Worm (Caenorhabditis elegans) whole organism, mixed stage, embryonic: Measurements from ENCODE around the gene F13B12.7.
A peak's percentile ranks its signal among the peaks of the same experiment; 100 is the strongest.

Experiments
- M03D4.4 ChIP-seq: sonication (generic microtip); optimal IDR thresholded peaks from 2 replicates; lab custom pipeline; 2017; ENCODE audit warnings: mild to moderate bottlenecking, missing genetic modification characterization, missing compliant biosample characterization
- bed-3 ChIP-seq: fragments of 200-800 bp; sonication (Bioruptor generic); optimal IDR thresholded peaks from 3 replicates; lab custom pipeline; 2018; ENCODE audit warnings: mild to moderate bottlenecking, missing genetic modification characterization, moderate library complexity, missing compliant biosample characterization
- blmp-1 ChIP-seq: fragments of 150-350 bp; optimal IDR thresholded peaks from 2 replicates; lab custom pipeline; 2014; ENCODE audit warnings: missing biosample characterization, missing genetic modification characterization
- ceh-39 ChIP-seq: fragments of 150-350 bp; optimal IDR thresholded peaks from 2 replicates; lab custom pipeline; 2014; ENCODE audit warnings: missing biosample characterization, missing genetic modification characterization
- ceh-83 ChIP-seq: fragments of 200-800 bp; sonication (Bioruptor generic); optimal IDR thresholded peaks from 2 replicates; lab custom pipeline; 2018; ENCODE audit warnings: mild to moderate bottlenecking, missing genetic modification characterization, missing compliant biosample characterization
- ces-1 ChIP-seq: fragments of 150-350 bp; optimal IDR thresholded peaks from 2 replicates; lab custom pipeline; 2014; ENCODE audit warnings: missing biosample characterization, missing genetic modification reagents, missing genetic modification characterization
- cnd-1 ChIP-seq: fragments of 200-800 bp; sonication (Bioruptor generic); optimal IDR thresholded peaks from 2 replicates; lab custom pipeline; 2018; ENCODE audit warnings: mild to moderate bottlenecking, missing genetic modification characterization, missing compliant biosample characterization
- drap-1 ChIP-seq: fragments of 200-800 bp; sonication (Bioruptor generic); optimal IDR thresholded peaks from 3 replicates; lab custom pipeline; 2018; ENCODE audit warnings: mild to moderate bottlenecking, missing genetic modification characterization, missing compliant biosample characterization
- elt-1 ChIP-seq: sonication (generic microtip); optimal IDR thresholded peaks from 2 replicates; lab custom pipeline; 2017; ENCODE audit warnings: missing genetic modification characterization, mild to moderate bottlenecking, missing compliant biosample characterization, antibody characterized with exemption, moderate library complexity, borderline replicate concordance; ENCODE audit not compliant: insufficient read depth
- flh-1 ChIP-seq: fragments of 200-800 bp; sonication (Bioruptor generic); optimal IDR thresholded peaks from 2 replicates; lab custom pipeline; 2018; ENCODE audit warnings: mild to moderate bottlenecking, missing genetic modification characterization, moderate library complexity, missing compliant biosample characterization
- ham-2 ChIP-seq: fragments of 200-800 bp; sonication (Bioruptor generic); optimal IDR thresholded peaks from 2 replicates; lab custom pipeline; 2018; ENCODE audit warnings: mild to moderate bottlenecking, missing genetic modification characterization, missing compliant biosample characterization
- hlh-1 ChIP-seq: fragments of 150-350 bp; optimal IDR thresholded peaks from 2 replicates; lab custom pipeline; 2014; ENCODE audit warnings: missing biosample characterization, missing genetic modification reagents, missing genetic modification characterization
- lin-13 ChIP-seq: fragments of 150-350 bp; optimal IDR thresholded peaks from 2 replicates; lab custom pipeline; 2014; ENCODE audit warnings: missing biosample characterization, missing genetic modification characterization
- lin-32 ChIP-seq: fragments of 200-800 bp; sonication (Bioruptor generic); optimal IDR thresholded peaks from 2 replicates; lab custom pipeline; 2018; ENCODE audit warnings: mild to moderate bottlenecking, missing genetic modification characterization, missing compliant biosample characterization
- lsy-2 ChIP-seq: fragments of 150-350 bp; optimal IDR thresholded peaks from 2 replicates; lab custom pipeline; 2014; ENCODE audit warnings: missing biosample characterization, missing genetic modification characterization
- mab-5 ChIP-seq: fragments of 150-350 bp; optimal IDR thresholded peaks from 2 replicates; lab custom pipeline; 2014; ENCODE audit warnings: missing biosample characterization, missing genetic modification characterization
- mep-1 ChIP-seq: fragments of 150-350 bp; optimal IDR thresholded peaks from 2 replicates; lab custom pipeline; 2017; ENCODE audit warnings: missing biosample characterization, missing genetic modification reagents, missing genetic modification characterization, inconsistent platforms
- mls-2 ChIP-seq: sonication (generic microtip); optimal IDR thresholded peaks from 2 replicates; lab custom pipeline; 2016; ENCODE audit warnings: mild to moderate bottlenecking, missing genetic modification characterization, moderate library complexity, missing compliant biosample characterization
- nhr-12 ChIP-seq: fragments of 150-350 bp; optimal IDR thresholded peaks from 2 replicates; lab custom pipeline; 2014; ENCODE audit warnings: missing biosample characterization, missing genetic modification characterization
- nhr-2 ChIP-seq: fragments of 150-350 bp; optimal IDR thresholded peaks from 2 replicates; lab custom pipeline; 2014; ENCODE audit warnings: missing biosample characterization, missing genetic modification characterization
- nhr-237 ChIP-seq: fragments of 150-350 bp; optimal IDR thresholded peaks from 2 replicates; lab custom pipeline; 2014; ENCODE audit warnings: missing biosample characterization, missing genetic modification characterization
- nhr-28 ChIP-seq: fragments of 150-350 bp; optimal IDR thresholded peaks from 2 replicates; lab custom pipeline; 2014; ENCODE audit warnings: missing biosample characterization, missing genetic modification characterization
- nhr-76 ChIP-seq: sonication (generic microtip); optimal IDR thresholded peaks from 2 replicates; lab custom pipeline; 2017; ENCODE audit warnings: missing biosample characterization, missing genetic modification characterization
- pha-4 ChIP-seq: fragments of 150-350 bp; optimal IDR thresholded peaks from 2 replicates; lab custom pipeline; 2018; ENCODE audit warnings: missing biosample characterization, missing genetic modification reagents, missing genetic modification characterization
- sem-2 ChIP-seq: fragments of 200-800 bp; sonication (Bioruptor generic); optimal IDR thresholded peaks from 2 replicates; lab custom pipeline; 2018; ENCODE audit warnings: mild to moderate bottlenecking, missing genetic modification characterization, missing compliant biosample characterization
- snpc-4 ChIP-seq: fragments of 150-350 bp; optimal IDR thresholded peaks from 2 replicates; lab custom pipeline; 2014; ENCODE audit warnings: missing biosample characterization, missing genetic modification characterization
- sptf-1 ChIP-seq: sonication (generic microtip); optimal IDR thresholded peaks from 2 replicates; lab custom pipeline; 2017; ENCODE audit warnings: mild to moderate bottlenecking, missing genetic modification characterization, moderate library complexity, missing compliant biosample characterization
- tbx-8 ChIP-seq: fragments of 200-800 bp; sonication (Bioruptor generic); optimal IDR thresholded peaks from 2 replicates; lab custom pipeline; 2018; ENCODE audit warnings: mild to moderate bottlenecking, missing genetic modification characterization, moderate library complexity, missing compliant biosample characterization
- unc-120 ChIP-seq: sonication (generic microtip); optimal IDR thresholded peaks from 2 replicates; lab custom pipeline; 2017; ENCODE audit warnings: missing genetic modification characterization, missing compliant biosample characterization; ENCODE audit not compliant: poor library complexity, severe bottlenecking
- unc-62 ChIP-seq: fragments of 150-350 bp; optimal IDR thresholded peaks from 2 replicates; lab custom pipeline; 2014; ENCODE audit warnings: missing biosample characterization, missing genetic modification reagents, missing genetic modification characterization
- zip-8 ChIP-seq: fragments of 150-350 bp; optimal IDR thresholded peaks from 2 replicates; lab custom pipeline; 2014; ENCODE audit warnings: missing biosample characterization, missing genetic modification characterization
- ztf-11 ChIP-seq: fragments of 150-350 bp; optimal IDR thresholded peaks from 2 replicates; lab custom pipeline; 2014; ENCODE audit warnings: missing biosample characterization, missing genetic modification characterization

The F13B12.7 gene

DNA sequence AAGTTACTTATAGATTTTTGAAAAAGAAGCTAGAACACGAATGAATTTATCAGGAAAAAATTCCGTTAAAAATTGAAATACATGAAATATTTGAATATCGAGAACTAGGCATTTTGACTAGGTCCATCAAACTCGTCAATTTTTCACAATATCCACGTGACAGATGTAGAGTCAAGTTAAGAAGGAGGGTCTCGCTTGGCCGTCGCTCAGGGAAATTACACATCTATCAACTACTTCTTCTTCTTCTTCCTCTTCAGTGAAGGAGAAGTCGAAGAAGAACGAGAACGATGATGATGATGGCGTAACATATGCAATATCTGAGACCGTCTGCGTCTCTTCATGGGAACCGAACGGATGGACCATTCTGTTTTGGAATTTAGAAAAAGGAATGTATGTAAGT, 23.7 kb upstream of the F13B12.7 start:
- TF ChIP-seq mls-2 (tag; lab: Kevin White, UChicago), result no peak
- TF ChIP-seq nhr-28 (tag; lab: Kevin White, UChicago), result no peak
- no peak for TF ChIP-seq flh-1
- peak; percentile 75 for TF ChIP-seq unc-62 (GFP tag; lab: Kevin White, UChicago)
- no peak for TF ChIP-seq elt-1 (tag; lab: Kevin White, UChicago)
- no peak for TF ChIP-seq ham-2 (GFP tag; lab: Kevin White, UChicago)
- TF ChIP-seq pha-4 (tag; lab: Kevin White, UChicago), result no peak
- no peak for TF ChIP-seq nhr-2
- TF ChIP-seq snpc-4 (tag; lab: Kevin White, UChicago), result no peak
- peak; percentile 30 for TF ChIP-seq unc-120 (tag; lab: Kevin White, UChicago)
- no peak for TF ChIP-seq zip-8 (tag; lab: Kevin White, UChicago)
- peak; percentile 38 for TF ChIP-seq hlh-1
- no peak for TF ChIP-seq mep-1 (tag; lab: Kevin White, UChicago)
- no peak for TF ChIP-seq cnd-1 (tag; lab: Kevin White, UChicago)
- TF ChIP-seq sptf-1 (tag; lab: Kevin White, UChicago), result no peak
- no peak for TF ChIP-seq mab-5 (tag; lab: Kevin White, UChicago)
- no peak for TF ChIP-seq drap-1 (GFP tag; lab: Kevin White, UChicago)
- TF ChIP-seq lin-32 (GFP tag; lab: Kevin White, UChicago), result no peak
- TF ChIP-seq M03D4.4, result no peak
- TF ChIP-seq ceh-83 (GFP tag; lab: Kevin White, UChicago), result no peak
- no peak for TF ChIP-seq nhr-237 (tag; lab: Kevin White, UChicago)
- TF ChIP-seq tbx-8 (GFP tag; lab: Kevin White, UChicago), result no peak
- TF ChIP-seq, all 35 proteins: peak for 3

DNA sequence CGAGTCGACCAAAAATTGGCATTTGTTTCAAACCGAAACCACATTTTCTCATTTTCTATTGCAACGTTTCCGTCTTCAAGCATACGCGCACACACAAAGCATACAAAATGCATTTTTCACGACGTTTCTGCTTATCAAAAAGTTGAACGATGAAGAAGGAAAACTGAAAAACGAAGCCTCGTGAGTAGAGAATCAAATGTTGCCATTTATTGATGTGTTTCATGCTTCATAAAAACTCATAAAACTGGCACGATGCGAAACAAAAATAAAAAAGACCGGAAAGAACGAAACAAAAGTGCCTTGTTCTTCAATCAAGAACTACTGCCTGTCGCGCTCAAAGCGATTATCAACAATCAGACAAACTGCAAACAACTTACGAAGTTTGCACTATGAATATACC, 23.2 kb upstream of the F13B12.7 start:
- TF ChIP-seq unc-120 (tag; lab: Kevin White, UChicago) (no peak), mls-2 (tag; lab: Kevin White, UChicago) (no peak), snpc-4 (tag; lab: Kevin White, UChicago) (no peak), bed-3 (no peak)

DNA sequence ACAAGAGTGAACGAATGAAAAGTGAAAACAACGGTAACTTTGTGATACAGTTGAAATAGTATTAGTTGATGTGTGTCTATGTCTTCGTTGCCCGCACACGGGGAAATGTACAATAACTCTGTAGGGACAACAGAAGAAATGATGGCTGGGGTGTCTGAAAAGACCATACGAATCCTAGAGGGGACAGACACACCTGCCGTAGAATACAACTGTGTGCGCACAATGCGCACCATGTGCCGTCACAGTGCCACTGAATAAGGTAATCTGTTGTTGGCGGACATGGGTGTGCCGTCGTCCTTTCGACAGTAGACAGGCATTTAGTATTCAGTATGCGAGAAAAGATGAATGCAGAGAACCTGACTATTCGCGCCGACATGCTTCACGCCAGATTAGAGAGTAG, 22.4 kb upstream of the F13B12.7 start:
- TF ChIP-seq ham-2 (GFP tag; lab: Kevin White, UChicago), result peak; percentile 2
- TF ChIP-seq pha-4 (tag; lab: Kevin White, UChicago), result peak; percentile 61
- no peak for TF ChIP-seq elt-1 (tag; lab: Kevin White, UChicago)
- peak; percentile 57 for TF ChIP-seq lin-32 (GFP tag; lab: Kevin White, UChicago)
- TF ChIP-seq cnd-1 (tag; lab: Kevin White, UChicago), result peak; percentile 35
- no peak for TF ChIP-seq blmp-1
- TF ChIP-seq, all 35 proteins: peak for 4

DNA sequence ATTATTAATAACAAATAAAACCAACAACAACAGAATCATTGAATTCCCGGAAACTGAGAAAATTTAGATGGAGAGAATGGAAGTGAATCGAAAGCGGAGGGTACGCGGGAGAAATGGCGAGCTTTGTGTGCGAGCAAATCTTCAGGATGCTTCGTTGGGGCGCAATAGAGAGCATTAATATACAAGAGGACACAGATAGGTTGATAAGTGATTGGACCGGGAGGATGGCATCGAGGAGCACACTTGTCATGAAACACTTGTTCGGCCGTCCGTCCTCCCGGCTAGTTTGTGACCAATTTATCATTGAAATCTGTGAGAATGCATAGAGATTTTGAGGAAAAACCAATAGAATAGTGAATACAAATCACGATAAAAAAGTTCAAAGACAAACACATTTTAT, 21.4 kb upstream of the F13B12.7 start:
- no peak for TF ChIP-seq ztf-11 (tag; lab: Kevin White, UChicago)
- TF ChIP-seq unc-120 (tag; lab: Kevin White, UChicago), result peak; percentile 51
- TF ChIP-seq bed-3, result no peak
- TF ChIP-seq hlh-1, result peak; percentile 64
- no peak for TF ChIP-seq elt-1 (tag; lab: Kevin White, UChicago)

DNA sequence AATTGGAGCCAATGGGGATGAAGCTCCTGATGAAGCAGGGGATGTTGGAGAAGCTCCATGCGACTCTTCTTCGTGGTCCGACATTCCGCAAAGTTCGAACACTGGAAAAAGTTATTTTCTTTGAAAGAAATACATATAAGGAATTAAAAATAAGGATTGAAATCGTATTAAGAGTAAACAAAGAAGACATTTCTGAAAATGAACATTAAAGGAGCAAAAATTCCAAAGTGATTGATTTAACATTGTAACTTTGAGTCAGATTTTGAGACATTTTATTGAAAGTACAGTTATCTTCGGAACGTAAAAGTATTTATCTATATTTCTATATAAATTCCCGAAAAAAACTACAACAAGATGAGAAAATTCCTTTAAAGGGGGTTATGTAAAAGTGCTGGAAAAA, 19.1 kb upstream of the F13B12.7 start, which contains the start of gene F13B12.1:
Gene F13B12.1 (minus strand): TSS at position 101 of the 400 bp plus-strand sequence.
- TF ChIP-seq unc-120 (tag; lab: Kevin White, UChicago) (no peak), ceh-39 (no peak), tbx-8 (GFP tag; lab: Kevin White, UChicago) (no peak), lin-13 (tag; lab: Kevin White, UChicago) (no peak), nhr-12 (no peak), lsy-2 (no peak), hlh-1 (no peak), zip-8 (tag; lab: Kevin White, UChicago) (no peak), bed-3 (no peak), M03D4.4 (no peak), cnd-1 (tag; lab: Kevin White, UChicago) (no peak), ces-1 (GFP tag; lab: Kevin White, UChicago) (no peak), nhr-76 (tag; lab: Kevin White, UChicago) (no peak), unc-62 (GFP tag; lab: Kevin White, UChicago) (no peak), blmp-1 (no peak), sptf-1 (tag; lab: Kevin White, UChicago) (no peak), sem-2 (GFP tag; lab: Kevin White, UChicago) (no peak), lin-32 (GFP tag; lab: Kevin White, UChicago) (no peak), nhr-2 (no peak)
